Fruit fly (Drosophila melanogaster) whole organism, embryonic: ENCODE data around the gene flr.

ENCODE experiments used
- Adf1 ChIP-seq: fragments of 200-800 bp; sonication (Bioruptor generic); IDR thresholded peaks from 2 replicates; pipeline ENCODE4 v1.3.6; 2022; ENCODE audit warnings: missing biosample characterization, missing genetic modification characterization
- Antp ChIP-seq: fragments of 200-800 bp; sonication (Bioruptor generic); optimal IDR thresholded peaks from 3 replicates; lab custom pipeline; 2016; ENCODE audit warnings: missing biosample characterization, missing genetic modification characterization
- Bteb2 ChIP-seq: fragments of 200-800 bp; sonication (Bioruptor generic); optimal IDR thresholded peaks from 2 replicates; lab custom pipeline; 2016; ENCODE audit warnings: missing biosample characterization, missing genetic modification characterization
- CG10274 ChIP-seq: fragments of 200-800 bp; sonication (Bioruptor generic); optimal IDR thresholded peaks from 3 replicates; lab custom pipeline; 2017; ENCODE audit warnings: missing biosample characterization, mild to moderate bottlenecking, missing genetic modification characterization
- CG11247 ChIP-seq: fragments of 200-800 bp; sonication (Bioruptor generic); IDR thresholded peaks from 2 replicates; pipeline ENCODE4 v1.3.6; 2022; ENCODE audit warnings: missing biosample characterization, missing genetic modification characterization
- CG11504 ChIP-seq: fragments of 200-800 bp; sonication (Bioruptor generic); optimal IDR thresholded peaks from 3 replicates; lab custom pipeline; 2019; ENCODE audit warnings: missing biosample characterization, mild to moderate bottlenecking, missing genetic modification characterization, moderate library complexity
- CG12236 ChIP-seq: fragments of 200-800 bp; sonication (Bioruptor generic); optimal IDR thresholded peaks from 2 replicates; lab custom pipeline; 2016; ENCODE audit warnings: missing biosample characterization, missing genetic modification characterization
- CG12942 ChIP-seq: fragments of 200-800 bp; sonication (Bioruptor generic); optimal IDR thresholded peaks from 3 replicates; lab custom pipeline; 2016; ENCODE audit warnings: missing biosample characterization, missing genetic modification characterization
- CG13775 ChIP-seq: fragments of 200-800 bp; sonication (Bioruptor generic); optimal IDR thresholded peaks from 3 replicates; lab custom pipeline; 2017; ENCODE audit warnings: missing biosample characterization, mild to moderate bottlenecking, missing genetic modification characterization
- CG14441 ChIP-seq: fragments of 200-800 bp; sonication (Bioruptor generic); IDR thresholded peaks from 2 replicates; pipeline ENCODE4 v1.3.6; 2022; ENCODE audit warnings: missing biosample characterization, missing genetic modification characterization
- CG15514 ChIP-seq: fragments of 200-800 bp; sonication (Bioruptor generic); optimal IDR thresholded peaks from 3 replicates; lab custom pipeline; 2017; ENCODE audit warnings: missing biosample characterization, missing genetic modification characterization, mild to moderate bottlenecking, moderate library complexity, missing genetic modification reagents
- CG1603 ChIP-seq: fragments of 200-800 bp; sonication (Bioruptor generic); optimal IDR thresholded peaks from 2 replicates; lab custom pipeline; 2019; ENCODE audit warnings: missing biosample characterization, mild to moderate bottlenecking, missing genetic modification characterization, moderate library complexity
- CG17568 ChIP-seq: fragments of 200-800 bp; sonication (Bioruptor generic); optimal IDR thresholded peaks from 2 replicates; lab custom pipeline; 2018; ENCODE audit warnings: missing biosample characterization, mild to moderate bottlenecking, missing genetic modification characterization, moderate library complexity
- CG17802 ChIP-seq: fragments of 200-800 bp; sonication (Bioruptor generic); optimal IDR thresholded peaks from 2 replicates; lab custom pipeline; 2018; ENCODE audit warnings: missing biosample characterization, mild to moderate bottlenecking, missing genetic modification characterization, moderate library complexity
- CG31224 ChIP-seq: fragments of 200-800 bp; sonication (Bioruptor generic); IDR thresholded peaks from 2 replicates; pipeline ENCODE4 v1.3.6; 2022; ENCODE audit warnings: missing biosample characterization, missing genetic modification characterization
- CG31388 ChIP-seq: fragments of 200-800 bp; sonication (Bioruptor generic); optimal IDR thresholded peaks from 2 replicates; lab custom pipeline; 2016; ENCODE audit warnings: missing biosample characterization, missing genetic modification characterization
- CG32767 ChIP-seq: fragments of 200-800 bp; sonication (Bioruptor generic); IDR thresholded peaks from 2 replicates; pipeline ENCODE4 v1.3.6; 2022; ENCODE audit warnings: missing biosample characterization, missing genetic modification characterization
- CG33557 ChIP-seq: fragments of 200-800 bp; sonication (Bioruptor generic); optimal IDR thresholded peaks from 2 replicates; lab custom pipeline; 2019; ENCODE audit warnings: missing biosample characterization, mild to moderate bottlenecking, missing genetic modification characterization, moderate library complexity
- CG3995 ChIP-seq: fragments of 200-800 bp; sonication (Bioruptor generic); optimal IDR thresholded peaks from 3 replicates; lab custom pipeline; 2016; ENCODE audit warnings: missing biosample characterization, missing genetic modification characterization
- CG43689 ChIP-seq: fragments of 200-800 bp; sonication (Bioruptor generic); IDR thresholded peaks from 2 replicates; pipeline ENCODE4 v1.3.6; 2022; ENCODE audit warnings: missing biosample characterization, missing genetic modification characterization
- CG6654 ChIP-seq: fragments of 200-800 bp; sonication (Bioruptor generic); optimal IDR thresholded peaks from 2 replicates; lab custom pipeline; 2017; ENCODE audit warnings: missing biosample characterization, mild to moderate bottlenecking, missing genetic modification characterization
- CG6791 ChIP-seq: fragments of 200-800 bp; sonication (Bioruptor generic); IDR thresholded peaks from 3 replicates; pipeline ENCODE4 v1.3.6; 2022; ENCODE audit warnings: missing biosample characterization, missing genetic modification characterization; ENCODE audit not compliant: partially characterized antibody
- CG7357 ChIP-seq: fragments of 200-800 bp; sonication (Bioruptor generic); IDR thresholded peaks from 3 replicates; pipeline ENCODE4 v1.3.6; 2022; ENCODE audit warnings: missing biosample characterization, missing genetic modification characterization
- CG7372 ChIP-seq: fragments of 200-800 bp; sonication (Bioruptor generic); IDR thresholded peaks from 2 replicates; pipeline ENCODE4 v1.3.6; 2022; ENCODE audit warnings: missing biosample characterization, missing genetic modification characterization
- CG9609 ChIP-seq: fragments of 200-800 bp; sonication (Bioruptor generic); optimal IDR thresholded peaks from 3 replicates; lab custom pipeline; 2016; ENCODE audit warnings: missing biosample characterization, missing genetic modification characterization
- CkIIα-i1 ChIP-seq: fragments of 200-800 bp; sonication (Bioruptor generic); IDR thresholded peaks from 2 replicates; pipeline ENCODE4 v1.3.6; 2022; ENCODE audit warnings: missing biosample characterization, missing genetic modification characterization
- Eip74EF ChIP-seq, 2 experiments: fragments of 200-800 bp in 1 of 2; fragments of >200 bp in 1 of 2; sonication (Bioruptor generic) in 1 of 2; optimal IDR thresholded peaks; 2 replicates each; lab custom pipeline; 2017 to 2019; ENCODE audit warnings: missing biosample characterization in 2 of 2, missing genetic modification characterization in 2 of 2, mild to moderate bottlenecking in 1 of 2, moderate library complexity in 1 of 2
- Gsc ChIP-seq: fragments of 200-800 bp; sonication (Bioruptor generic); IDR thresholded peaks from 2 replicates; pipeline ENCODE4 v1.3.6; 2022; ENCODE audit warnings: missing biosample characterization, missing genetic modification characterization
- Kr ChIP-seq: fragments of 200-800 bp; sonication (Bioruptor generic); optimal IDR thresholded peaks from 2 replicates; lab custom pipeline; 2017; ENCODE audit warnings: missing biosample characterization, mild to moderate bottlenecking, missing genetic modification characterization
- Med ChIP-seq: fragments of 200-800 bp; sonication (Bioruptor generic); peaks from one replicate; lab custom pipeline; 2016; ENCODE audit warnings: missing biosample characterization, missing genetic modification characterization, mild to moderate bottlenecking, inconsistent platforms, moderate library complexity
- Rx ChIP-seq: fragments of 200-800 bp; sonication (Bioruptor generic); IDR thresholded peaks from 2 replicates; pipeline ENCODE4 v1.3.6; 2022; ENCODE audit warnings: missing biosample characterization, missing genetic modification characterization
- Xbp1 ChIP-seq: fragments of 200-800 bp; sonication (Bioruptor generic); optimal IDR thresholded peaks from 3 replicates; lab custom pipeline; 2016; ENCODE audit warnings: missing biosample characterization, mild to moderate bottlenecking, missing genetic modification characterization
- YL-1 ChIP-seq: fragments of 200-800 bp; sonication (Bioruptor generic); optimal IDR thresholded peaks from 3 replicates; lab custom pipeline; 2017; ENCODE audit warnings: missing biosample characterization, mild to moderate bottlenecking, missing genetic modification characterization
- ara ChIP-seq: fragments of 200-800 bp; sonication (Bioruptor generic); IDR thresholded peaks from 2 replicates; pipeline ENCODE4 v1.3.6; 2022; ENCODE audit warnings: missing biosample characterization, missing genetic modification characterization
- ash1 ChIP-seq: fragments of 200-800 bp; sonication (Bioruptor generic); optimal IDR thresholded peaks from 2 replicates; lab custom pipeline; 2018; ENCODE audit warnings: missing biosample characterization, mild to moderate bottlenecking, missing genetic modification characterization
- crc ChIP-seq: fragments of 200-800 bp; sonication (Bioruptor generic); optimal IDR thresholded peaks from 2 replicates; lab custom pipeline; 2016; ENCODE audit warnings: missing biosample characterization, missing genetic modification characterization
- crp ChIP-seq, 2 experiments: fragments of 200-800 bp; sonication (Bioruptor generic); optimal IDR thresholded peaks; 2 replicates in 1 of 2; 3 replicates in 1 of 2; lab custom pipeline; 2017; ENCODE audit warnings: missing biosample characterization in 2 of 2, missing genetic modification characterization in 2 of 2, mild to moderate bottlenecking in 1 of 2, moderate library complexity in 1 of 2
- dm ChIP-seq: fragments of 200-800 bp; sonication (Bioruptor generic); optimal IDR thresholded peaks from 3 replicates; lab custom pipeline; 2016; ENCODE audit warnings: missing biosample characterization, missing genetic modification characterization
- emc ChIP-seq: fragments of 200-800 bp; sonication (Bioruptor generic); optimal IDR thresholded peaks from 2 replicates; lab custom pipeline; 2016; ENCODE audit warnings: missing biosample characterization, missing genetic modification characterization
- eve ChIP-seq, 2 experiments: fragments of >200 bp; optimal IDR thresholded peaks; 2 replicates each; lab custom pipeline; 2017; ENCODE audit warnings: missing biosample characterization in 2 of 2, missing genetic modification characterization in 2 of 2
- h ChIP-seq: fragments of >200 bp; optimal IDR thresholded peaks from 2 replicates; lab custom pipeline; 2017
- hbn ChIP-seq: fragments of 200-800 bp; sonication (Bioruptor generic); IDR thresholded peaks from 2 replicates; pipeline ENCODE4 v1.3.6; 2022; ENCODE audit warnings: missing biosample characterization, missing genetic modification characterization; ENCODE audit not compliant: partially characterized antibody
- jumu ChIP-seq: fragments of 200-800 bp; sonication (Bioruptor generic); optimal IDR thresholded peaks from 3 replicates; lab custom pipeline; 2016; ENCODE audit warnings: missing biosample characterization, missing genetic modification characterization
- kni ChIP-seq: fragments of 200-800 bp; sonication (Bioruptor generic); optimal IDR thresholded peaks from 3 replicates; lab custom pipeline; 2017; ENCODE audit warnings: mild to moderate bottlenecking, missing biosample characterization, missing genetic modification reagents, missing genetic modification characterization
- mirr ChIP-seq: fragments of 200-800 bp; sonication (Bioruptor generic); optimal IDR thresholded peaks from 3 replicates; lab custom pipeline; 2018; ENCODE audit warnings: missing biosample characterization, mild to moderate bottlenecking, missing genetic modification characterization
- pho ChIP-seq: fragments of 200-800 bp; sonication (Bioruptor generic); optimal IDR thresholded peaks from 2 replicates; lab custom pipeline; 2016; ENCODE audit warnings: missing biosample characterization, missing genetic modification characterization
- sens-2 ChIP-seq: fragments of 200-800 bp; sonication (Bioruptor generic); IDR thresholded peaks from 2 replicates; pipeline ENCODE4 v1.3.6; 2022; ENCODE audit warnings: missing biosample characterization, missing genetic modification characterization
- slbo ChIP-seq: fragments of 200-800 bp; sonication (Bioruptor generic); IDR thresholded peaks from 2 replicates; pipeline ENCODE4 v1.3.6; 2022; ENCODE audit warnings: missing biosample characterization, missing genetic modification characterization
- sr ChIP-seq: fragments of 200-800 bp; sonication (Bioruptor generic); IDR thresholded peaks from 3 replicates; pipeline ENCODE4 v1.3.6; 2022; ENCODE audit warnings: missing biosample characterization, missing genetic modification characterization
- tup ChIP-seq: fragments of 200-800 bp; sonication (Bioruptor generic); optimal IDR thresholded peaks from 2 replicates; lab custom pipeline; 2016; ENCODE audit warnings: missing biosample characterization, mild to moderate bottlenecking, missing genetic modification characterization, moderate library complexity
- z ChIP-seq: fragments of 200-800 bp; sonication (Bioruptor generic); IDR thresholded peaks from 3 replicates; pipeline ENCODE4 v1.3.6; 2022; ENCODE audit warnings: missing biosample characterization, missing genetic modification characterization

Gene flr

DNA sequence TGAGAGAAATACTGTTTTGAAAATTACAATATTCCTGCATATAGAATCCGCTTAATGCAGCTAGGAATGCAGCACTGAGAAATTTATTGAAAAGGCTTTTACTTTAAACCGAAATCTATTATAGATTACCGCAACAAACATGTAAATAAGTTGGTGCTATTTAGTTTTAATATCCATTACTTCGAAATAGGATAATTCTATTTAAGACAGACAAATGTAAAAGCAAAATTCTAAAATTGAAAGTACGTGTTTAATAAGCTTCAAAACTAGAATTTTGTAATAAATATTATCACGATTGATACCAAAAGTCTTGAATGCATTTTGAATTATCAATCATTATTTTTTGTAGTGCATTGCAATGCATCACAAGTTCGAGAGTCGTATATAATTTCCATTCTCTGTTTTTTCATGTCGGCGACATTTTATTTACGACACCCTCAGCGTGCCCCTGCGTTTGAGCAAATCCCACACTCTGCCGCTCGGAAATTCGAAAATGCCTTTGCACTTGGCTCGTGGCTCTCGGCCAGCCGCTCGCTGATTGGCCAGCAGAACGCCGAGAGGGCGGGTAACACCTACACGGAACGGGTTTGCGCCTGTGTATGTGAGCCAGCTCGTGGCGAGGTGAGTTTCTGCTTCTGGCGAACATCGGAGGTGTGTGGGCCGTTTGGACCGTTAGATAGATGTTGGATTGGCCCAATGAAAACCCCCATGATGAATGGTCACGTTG is 9.3 kb upstream of the flr start (continued):
- TF ChIP-seq CG13775, result peak; percentile 42
- TF ChIP-seq Eip74EF (GFP tag; optimal IDR thresholded peaks at IDR 0.05; lab: Kevin White, UChicago), result no peak
- TF ChIP-seq CG7357 (GFP tag; lab: Robert Waterston, UW), result no peak
- no peak for TF ChIP-seq jumu (GFP tag; lab: Kevin White, UChicago)
- TF ChIP-seq CG11247 (GFP tag; lab: Robert Waterston, UW), result no peak
- TF ChIP-seq CG10274 (GFP tag; lab: Kevin White, UChicago), result no peak
- TF ChIP-seq CkIIα-i1 (GFP tag; lab: Robert Waterston, UW), result no peak
- TF ChIP-seq CG12236 (GFP tag; lab: Kevin White, UChicago), result no peak
- peak; percentile 25 for TF ChIP-seq CG6654 (GFP tag; lab: Kevin White, UChicago)
- no peak for TF ChIP-seq CG14441 (GFP tag; lab: Robert Waterston, UW)
- TF ChIP-seq emc (GFP tag; lab: Kevin White, UChicago), result no peak
- no peak for TF ChIP-seq Bteb2 (GFP tag; lab: Kevin White, UChicago)
- no peak for TF ChIP-seq CG43689
- no peak for TF ChIP-seq kni
- no peak for TF ChIP-seq CG1603 (tag; lab: Kevin White, UChicago)
- TF ChIP-seq z (GFP tag; lab: Robert Waterston, UW), result no peak; the same call in 2 of the 3 replicates
- no peak for TF ChIP-seq tup (GFP tag; lab: Kevin White, UChicago)
- TF ChIP-seq mirr (GFP tag; lab: Kevin White, UChicago), result no peak
- TF ChIP-seq crc, result no peak
- TF ChIP-seq CG31388 (GFP tag; lab: Kevin White, UChicago), result no peak
- TF ChIP-seq YL-1 (GFP tag; lab: Kevin White, UChicago), result no peak
- TF ChIP-seq Kr (GFP tag; lab: Kevin White, UChicago), result no peak
- TF ChIP-seq CG32767 (GFP tag; lab: Robert Waterston, UW), result no peak
- TF ChIP-seq CG31224 (GFP tag; lab: Robert Waterston, UW), result no peak
- no peak for TF ChIP-seq CG3995 (GFP tag; lab: Kevin White, UChicago)
- no peak for TF ChIP-seq crp (GFP tag; optimal IDR thresholded peaks at IDR 0.05; lab: Kevin White, UChicago)
- peak; percentile 63 for TF ChIP-seq CG11504
- TF ChIP-seq Xbp1 (GFP tag; lab: Kevin White, UChicago), result no peak
- TF ChIP-seq h, result no peak
- TF ChIP-seq dm (GFP tag; lab: Kevin White, UChicago), result no peak
- TF ChIP-seq CG17568 (GFP tag; lab: Kevin White, UChicago), result no peak
- TF ChIP-seq sr, result peak; percentile 90
- no peak for TF ChIP-seq CG15514 (GFP tag; lab: Kevin White, UChicago)
- TF ChIP-seq Med (GFP tag; lab: Kevin White, UChicago), result peak; percentile 40
- no peak for TF ChIP-seq pho (GFP tag; lab: Kevin White, UChicago)
- no peak for TF ChIP-seq eve (GFP tag; optimal IDR thresholded peaks at IDR 0.05; lab: Kevin White, UChicago)
- TF ChIP-seq CG6791 (GFP tag; lab: Robert Waterston, UW), result no peak
- no peak for TF ChIP-seq ara (GFP tag; lab: Robert Waterston, UW)
- no peak for TF ChIP-seq ash1
- TF ChIP-seq CG12942 (GFP tag; lab: Kevin White, UChicago), result no peak
- no peak for TF ChIP-seq CG33557 (GFP tag; lab: Kevin White, UChicago)
- no peak for TF ChIP-seq CG9609 (GFP tag; lab: Kevin White, UChicago)
- TF ChIP-seq slbo, result no peak
- no peak for TF ChIP-seq Rx
- no peak for TF ChIP-seq Antp (GFP tag; lab: Kevin White, UChicago)
- TF ChIP-seq CG17802 (tag; lab: Kevin White, UChicago), result no peak
- TF ChIP-seq Gsc (GFP tag; lab: Robert Waterston, UW), result no peak
- TF ChIP-seq CG7372 (GFP tag; lab: Robert Waterston, UW), result no peak
- TF ChIP-seq sens-2 (GFP tag; lab: Robert Waterston, UW), result no peak
- no peak for TF ChIP-seq hbn
- no peak for TF ChIP-seq Adf1 (GFP tag; lab: Robert Waterston, UW)
